Worm (Caenorhabditis elegans) whole organism, late embryonic: ENCODE results near the gene Y57G11C.41.

ENCODE experiments used
- C38D4.7 ChIP-seq: fragments of 200-800 bp; sonication (Bioruptor generic); optimal IDR thresholded peaks from 2 replicates; lab custom pipeline; 2018; ENCODE audit warnings: mild to moderate bottlenecking, missing genetic modification characterization, moderate library complexity, missing compliant biosample characterization
- F13H6.1 ChIP-seq: sonication (generic microtip); optimal IDR thresholded peaks from 2 replicates; lab custom pipeline; 2016; ENCODE audit warnings: missing genetic modification characterization, missing compliant biosample characterization
- K02D7.2 ChIP-seq: sonication (generic microtip); optimal IDR thresholded peaks from 2 replicates; lab custom pipeline; 2017; ENCODE audit warnings: mild to moderate bottlenecking, missing genetic modification characterization, missing compliant biosample characterization
- K09A11.1 ChIP-seq: sonication (generic microtip); optimal IDR thresholded peaks from 2 replicates; lab custom pipeline; 2017; ENCODE audit warnings: antibody characterized with exemption, mild to moderate bottlenecking, missing genetic modification characterization, missing compliant biosample characterization; ENCODE audit not compliant: insufficient read depth
- T23F11.4 ChIP-seq: fragments of 200-800 bp; sonication (Bioruptor generic); optimal IDR thresholded peaks from 2 replicates; lab custom pipeline; 2018; ENCODE audit warnings: mild to moderate bottlenecking, missing genetic modification characterization, missing compliant biosample characterization
- Y22D7AL.16 ChIP-seq: sonication (generic microtip); optimal IDR thresholded peaks from 2 replicates; lab custom pipeline; 2016; ENCODE audit warnings: missing genetic modification characterization, missing compliant biosample characterization
- ama-1 ChIP-seq: fragments of 150-350 bp; optimal IDR thresholded peaks from 2 replicates; lab custom pipeline; 2014
- ceh-14 ChIP-seq: sonication (generic microtip); optimal IDR thresholded peaks from 2 replicates; lab custom pipeline; 2016; ENCODE audit warnings: missing genotype, missing genetic modification characterization, missing compliant biosample characterization
- ceh-18 ChIP-seq: sonication (generic microtip); optimal IDR thresholded peaks from 2 replicates; lab custom pipeline; 2016; ENCODE audit warnings: missing genetic modification characterization, missing compliant biosample characterization
- ceh-2 ChIP-seq: sonication (generic microtip); optimal IDR thresholded peaks from 2 replicates; lab custom pipeline; 2016; ENCODE audit warnings: missing genotype, missing genetic modification characterization, missing compliant biosample characterization
- ceh-24 ChIP-seq: sonication (generic microtip); optimal IDR thresholded peaks from 2 replicates; lab custom pipeline; 2016; ENCODE audit warnings: mild to moderate bottlenecking, missing genetic modification characterization, missing compliant biosample characterization
- ceh-30 ChIP-seq: fragments of 150-350 bp; optimal IDR thresholded peaks from 2 replicates; lab custom pipeline; 2014; ENCODE audit warnings: missing biosample characterization, missing genetic modification characterization
- ceh-34 ChIP-seq: sonication (generic microtip); optimal IDR thresholded peaks from 2 replicates; lab custom pipeline; 2016; ENCODE audit warnings: mild to moderate bottlenecking, missing genetic modification characterization, missing compliant biosample characterization
- ceh-45 ChIP-seq: fragments of 200-800 bp; sonication (Bioruptor generic); IDR thresholded peaks from 2 replicates; pipeline ENCODE4 v1.3.6; 2022; ENCODE audit warnings: missing genetic modification reagents, missing genetic modification characterization, missing compliant biosample characterization
- ceh-48 ChIP-seq: sonication (generic microtip); optimal IDR thresholded peaks from 2 replicates; lab custom pipeline; 2016; ENCODE audit warnings: missing genetic modification characterization, inconsistent platforms, missing compliant biosample characterization
- ceh-9 ChIP-seq: sonication (generic microtip); optimal IDR thresholded peaks from 2 replicates; lab custom pipeline; 2016; ENCODE audit warnings: mild to moderate bottlenecking, missing genetic modification characterization, inconsistent platforms, missing compliant biosample characterization
- che-1 ChIP-seq: sonication (generic microtip); optimal IDR thresholded peaks from 2 replicates; lab custom pipeline; 2016; ENCODE audit warnings: mild to moderate bottlenecking, missing genetic modification characterization, missing compliant biosample characterization
- dve-1 ChIP-seq: sonication (generic microtip); optimal IDR thresholded peaks from 2 replicates; lab custom pipeline; 2017; ENCODE audit warnings: antibody characterized with exemption, mild to moderate bottlenecking, missing genetic modification characterization, missing compliant biosample characterization
- elt-2 ChIP-seq: sonication (generic microtip); optimal IDR thresholded peaks from 2 replicates; lab custom pipeline; 2016; ENCODE audit warnings: missing genetic modification reagents, missing genetic modification characterization, missing compliant biosample characterization
- elt-4 ChIP-seq: sonication (generic microtip); optimal IDR thresholded peaks from 2 replicates; lab custom pipeline; 2016; ENCODE audit warnings: missing genetic modification characterization, missing compliant biosample characterization
- fkh-10 ChIP-seq: fragments of 150-350 bp; optimal IDR thresholded peaks from 2 replicates; lab custom pipeline; 2014; ENCODE audit warnings: missing biosample characterization, missing genetic modification reagents, missing genetic modification characterization
- hlh-30 ChIP-seq: sonication (generic microtip); optimal IDR thresholded peaks from 2 replicates; lab custom pipeline; 2017; ENCODE audit warnings: antibody characterized with exemption, missing genetic modification characterization, missing compliant biosample characterization; ENCODE audit not compliant: insufficient read depth
- hlh-6 ChIP-seq: sonication (generic microtip); optimal IDR thresholded peaks from 2 replicates; lab custom pipeline; 2016; ENCODE audit warnings: missing genotype, missing genetic modification characterization, missing compliant biosample characterization
- hlh-8 ChIP-seq: sonication (generic microtip); optimal IDR thresholded peaks from 2 replicates; lab custom pipeline; 2016; ENCODE audit warnings: missing genotype, missing genetic modification characterization, missing compliant biosample characterization
- lim-6 ChIP-seq: sonication (generic microtip); optimal IDR thresholded peaks from 2 replicates; lab custom pipeline; 2016; ENCODE audit warnings: missing genetic modification characterization, missing compliant biosample characterization
- mec-3 ChIP-seq: sonication (generic microtip); optimal IDR thresholded peaks from 2 replicates; lab custom pipeline; 2016; ENCODE audit warnings: borderline replicate concordance, missing genetic modification characterization, missing compliant biosample characterization
- nfya-1 ChIP-seq: sonication (generic microtip); optimal IDR thresholded peaks from 2 replicates; lab custom pipeline; 2017; ENCODE audit warnings: missing genetic modification characterization, mild to moderate bottlenecking, missing compliant biosample characterization, antibody characterized with exemption, moderate library complexity
- nhr-232 ChIP-seq: sonication (generic microtip); optimal IDR thresholded peaks from 2 replicates; lab custom pipeline; 2016; ENCODE audit warnings: missing genetic modification characterization, missing compliant biosample characterization
- pag-3 ChIP-seq: sonication (generic microtip); optimal IDR thresholded peaks from 2 replicates; lab custom pipeline; 2016; ENCODE audit warnings: missing compliant biosample characterization, missing genetic modification characterization, borderline replicate concordance
- pat-9 ChIP-seq: fragments of 200-800 bp; sonication (Bioruptor generic); optimal IDR thresholded peaks from 2 replicates; lab custom pipeline; 2018; ENCODE audit warnings: mild to moderate bottlenecking, missing genetic modification characterization, moderate library complexity, missing compliant biosample characterization
- pax-1 ChIP-seq: fragments of 150-350 bp; optimal IDR thresholded peaks from 2 replicates; lab custom pipeline; 2014; ENCODE audit warnings: missing biosample characterization, missing genetic modification characterization
- pha-2 ChIP-seq: sonication (generic microtip); optimal IDR thresholded peaks from 2 replicates; lab custom pipeline; 2017; ENCODE audit warnings: mild to moderate bottlenecking, missing genetic modification characterization, missing compliant biosample characterization
- pha-4 ChIP-seq: fragments of 150-350 bp; optimal IDR thresholded peaks from 2 replicates; lab custom pipeline; 2018; ENCODE audit warnings: missing biosample characterization, missing genetic modification reagents, missing genetic modification characterization
- pros-1 ChIP-seq: fragments of 150-350 bp; optimal IDR thresholded peaks from 2 replicates; lab custom pipeline; 2014; ENCODE audit warnings: missing biosample characterization, missing genetic modification reagents, missing genetic modification characterization
- ref-2 ChIP-seq: sonication (generic microtip); optimal IDR thresholded peaks from 2 replicates; lab custom pipeline; 2016; ENCODE audit warnings: missing genetic modification characterization, missing compliant biosample characterization
- sdc-2 ChIP-seq: sonication (generic microtip); optimal IDR thresholded peaks from 2 replicates; lab custom pipeline; 2016; ENCODE audit warnings: missing genotype, missing genetic modification characterization, missing compliant biosample characterization
- sox-4 ChIP-seq: sonication (generic microtip); optimal IDR thresholded peaks from 2 replicates; lab custom pipeline; 2017; ENCODE audit warnings: mild to moderate bottlenecking, missing genetic modification characterization, inconsistent platforms, missing compliant biosample characterization
- syd-9 ChIP-seq: sonication (generic microtip); optimal IDR thresholded peaks from 2 replicates; lab custom pipeline; 2016; ENCODE audit warnings: mild to moderate bottlenecking, missing genetic modification characterization, moderate library complexity, missing compliant biosample characterization
- tbx-2 ChIP-seq: sonication (generic microtip); optimal IDR thresholded peaks from 2 replicates; lab custom pipeline; 2016; ENCODE audit warnings: missing genetic modification characterization, missing compliant biosample characterization
- ttx-3 ChIP-seq: sonication (generic microtip); optimal IDR thresholded peaks from 2 replicates; lab custom pipeline; 2016; ENCODE audit warnings: missing genetic modification reagents, missing genetic modification characterization, missing compliant biosample characterization
- unc-42 ChIP-seq: sonication (generic microtip); optimal IDR thresholded peaks from 2 replicates; lab custom pipeline; 2016; ENCODE audit warnings: missing genotype, missing genetic modification characterization, missing compliant biosample characterization
- unc-55 ChIP-seq: sonication (generic microtip); optimal IDR thresholded peaks from 2 replicates; lab custom pipeline; 2017; ENCODE audit warnings: missing biosample characterization, missing genetic modification reagents, missing genetic modification characterization
- zip-5 ChIP-seq: sonication (generic microtip); optimal IDR thresholded peaks from 2 replicates; lab custom pipeline; 2016; ENCODE audit warnings: missing genetic modification characterization, missing compliant biosample characterization
- ztf-16 ChIP-seq: sonication (generic microtip); optimal IDR thresholded peaks from 2 replicates; lab custom pipeline; 2017; ENCODE audit warnings: missing genetic modification characterization, missing compliant biosample characterization

Y57G11C.41 gene

DNA sequence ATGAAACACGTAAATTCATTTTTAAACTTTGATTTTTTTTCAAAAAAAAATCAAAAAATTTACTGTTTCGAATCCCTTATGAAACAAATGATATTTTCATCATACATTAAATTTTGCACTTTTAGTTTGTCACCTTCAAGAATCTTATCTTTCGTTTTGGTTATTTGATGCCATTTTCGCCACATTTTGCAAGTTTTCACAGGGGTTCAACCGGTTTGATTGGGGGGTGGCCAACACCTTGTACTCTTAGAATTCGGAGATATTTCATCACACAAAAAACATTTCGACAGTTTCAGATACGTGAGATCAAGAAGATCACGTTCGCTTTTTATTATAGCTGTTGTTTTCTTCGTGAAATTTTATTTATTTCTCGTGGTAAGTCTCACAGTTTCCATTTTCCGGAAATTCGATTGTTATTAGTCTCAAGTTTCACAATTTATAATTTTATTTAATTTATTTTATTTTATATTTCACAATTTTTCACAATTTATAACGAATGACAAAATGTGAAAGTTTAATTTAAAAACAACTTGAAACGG lies 29.0 kb downstream of the Y57G11C.41 start, which contains the start of gene Y57G11C.31:
Y57G11C.31 (plus strand) TSS at position 276 of the 539 bp plus-strand sequence.
- TF ChIP-seq elt-2 (tag; lab: Kevin White, UChicago) (no peak), ceh-9 (tag; lab: Kevin White, UChicago) (no peak), zip-5 (no peak), elt-4 (tag; lab: Kevin White, UChicago) (no peak), pag-3 (tag; lab: Kevin White, UChicago) (no peak), nfya-1 (tag; lab: Kevin White, UChicago) (no peak), unc-42 (tag; lab: Kevin White, UChicago) (no peak), mec-3 (tag; lab: Kevin White, UChicago) (no peak), pha-4 (tag; lab: Kevin White, UChicago) (no peak), sdc-2 (tag; lab: Kevin White, UChicago) (no peak), pax-1 (tag; lab: Kevin White, UChicago) (no peak), ceh-14 (tag; lab: Kevin White, UChicago) (no peak), pha-2 (tag; lab: Kevin White, UChicago) (no peak), T23F11.4 (no peak), ref-2 (no peak), K02D7.2 (no peak), ceh-34 (tag; lab: Kevin White, UChicago) (no peak), pros-1 (tag; lab: Kevin White, UChicago) (no peak), sox-4 (tag; lab: Kevin White, UChicago) (no peak), Y22D7AL.16 (tag; lab: Kevin White, UChicago) (no peak)

DNA sequence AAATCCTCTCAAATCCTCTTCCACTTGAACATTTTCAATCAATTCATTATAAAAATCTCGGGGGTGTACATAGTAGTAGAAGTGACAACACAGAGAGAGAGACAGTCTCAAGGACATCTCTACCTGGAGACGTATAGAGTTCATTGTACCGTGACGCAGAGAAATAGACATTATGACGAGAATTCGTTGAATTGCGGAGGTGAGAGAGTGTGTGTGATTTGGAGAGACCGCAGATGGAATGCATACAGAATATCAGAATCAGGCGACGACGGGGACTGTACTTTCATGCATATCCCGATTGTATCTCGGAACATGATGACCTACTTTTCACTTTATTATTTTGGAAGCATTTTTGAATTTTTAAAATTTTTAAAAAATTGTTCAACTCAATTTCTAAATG lies 30.4 kb downstream of the Y57G11C.41 start:
- TF ChIP-seq hlh-8 (tag; lab: Kevin White, UChicago): no peak
- TF ChIP-seq Y22D7AL.16 (tag; lab: Kevin White, UChicago): no peak
- TF ChIP-seq pat-9 (tag; lab: Kevin White, UChicago): no peak
- no peak for TF ChIP-seq hlh-30 (tag; lab: Kevin White, UChicago)
- TF ChIP-seq ceh-34 (tag; lab: Kevin White, UChicago): no peak
- no peak for TF ChIP-seq ceh-2
- TF ChIP-seq F13H6.1 (tag; lab: Kevin White, UChicago): no peak
- TF ChIP-seq ceh-24: no peak
- no peak for TF ChIP-seq ceh-45
- TF ChIP-seq nhr-232 (tag; lab: Kevin White, UChicago): no peak
- TF ChIP-seq C38D4.7: no peak
- TF ChIP-seq ama-1 (lab: Kevin White, UChicago): no peak
- no peak for TF ChIP-seq dve-1 (tag; lab: Kevin White, UChicago)
- TF ChIP-seq sox-4 (tag; lab: Kevin White, UChicago): no peak
- no peak for TF ChIP-seq hlh-6
- no peak for TF ChIP-seq ztf-16
- TF ChIP-seq sdc-2 (tag; lab: Kevin White, UChicago): no peak
- TF ChIP-seq, all 69 proteins: peak for 0

DNA sequence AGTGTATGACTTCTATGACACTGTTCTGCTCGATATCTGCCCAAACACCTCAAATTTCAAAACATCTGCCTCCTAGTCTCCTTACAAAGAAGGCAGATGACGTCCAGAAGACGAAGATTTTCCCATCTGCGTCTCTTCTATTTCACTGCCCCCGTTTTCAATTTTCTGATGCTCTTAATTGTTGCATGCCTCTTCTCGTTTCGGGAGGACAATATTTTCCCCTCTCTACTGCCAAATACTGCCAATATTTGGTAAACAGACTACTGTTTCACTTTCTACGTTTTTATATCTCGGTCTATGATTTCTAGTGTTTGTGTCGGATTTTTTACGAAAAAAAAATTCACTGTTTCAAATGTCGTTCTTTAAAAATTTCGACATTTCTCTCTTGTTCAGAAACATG lies 44.8 kb downstream of the Y57G11C.41 start:
- TF ChIP-seq pha-2 (tag; lab: Kevin White, UChicago) (no peak), unc-42 (tag; lab: Kevin White, UChicago) (peak; percentile 2)

DNA sequence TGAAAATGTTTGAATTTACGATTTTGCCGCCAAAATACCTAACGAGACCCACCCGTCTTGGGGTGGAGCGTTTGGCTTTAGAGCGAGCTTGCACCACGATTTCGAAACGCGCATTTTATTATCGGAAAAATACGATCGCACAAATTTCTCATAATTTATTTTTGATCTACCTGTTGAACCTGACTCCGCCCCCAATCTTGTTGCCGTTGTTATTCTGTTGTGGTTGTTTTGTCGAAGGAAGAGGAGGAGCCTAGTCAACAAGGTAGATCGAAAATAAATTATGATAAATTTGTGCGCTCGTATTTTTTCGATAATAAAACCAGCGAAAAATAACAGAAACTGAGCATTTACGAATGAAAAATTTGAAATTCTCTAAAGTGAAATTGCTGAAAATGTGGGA lies 47.3 kb downstream of the Y57G11C.41 start:
- TF ChIP-seq syd-9: no peak
- TF ChIP-seq tbx-2: no peak
- no peak for TF ChIP-seq lim-6 (tag; lab: Kevin White, UChicago)
- no peak for TF ChIP-seq ttx-3 (tag; lab: Kevin White, UChicago)
- no peak for TF ChIP-seq ceh-30 (tag; lab: Kevin White, UChicago)
- TF ChIP-seq ceh-18 (tag; lab: Kevin White, UChicago): no peak
- TF ChIP-seq K09A11.1: no peak
- no peak for TF ChIP-seq hlh-6
- no peak for TF ChIP-seq elt-4 (tag; lab: Kevin White, UChicago)
- no peak for TF ChIP-seq zip-5
- no peak for TF ChIP-seq ceh-48 (tag; lab: Kevin White, UChicago)
- TF ChIP-seq fkh-10 (GFP tag; lab: Kevin White, UChicago): no peak
- no peak for TF ChIP-seq unc-55 (GFP tag; lab: Kevin White, UChicago)
- TF ChIP-seq che-1 (tag; lab: Kevin White, UChicago): no peak
- TF ChIP-seq, all 69 proteins: peak for 0
